Fruit fly (Drosophila melanogaster) whole organism: Measurements from ENCODE around the gene CG6763.

Source experiments
- CG8478 ChIP-seq: fragments of >200 bp; optimal IDR thresholded peaks from 2 replicates; lab custom pipeline; 2018; ENCODE audit warnings: inconsistent platforms
- Dll ChIP-seq: fragments of >200 bp; optimal IDR thresholded peaks from 2 replicates; lab custom pipeline; 2017
- pan ChIP-seq: fragments of >200 bp; optimal IDR thresholded peaks from 2 replicates; lab custom pipeline; 2017
- psq ChIP-seq: fragments of >200 bp; optimal IDR thresholded peaks from 2 replicates; lab custom pipeline; 2017
- usp ChIP-seq: fragments of >200 bp; optimal IDR thresholded peaks from 2 replicates; lab custom pipeline; 2017; ENCODE audit warnings: missing biosample characterization, missing genetic modification characterization, mixed read lengths

DNA sequence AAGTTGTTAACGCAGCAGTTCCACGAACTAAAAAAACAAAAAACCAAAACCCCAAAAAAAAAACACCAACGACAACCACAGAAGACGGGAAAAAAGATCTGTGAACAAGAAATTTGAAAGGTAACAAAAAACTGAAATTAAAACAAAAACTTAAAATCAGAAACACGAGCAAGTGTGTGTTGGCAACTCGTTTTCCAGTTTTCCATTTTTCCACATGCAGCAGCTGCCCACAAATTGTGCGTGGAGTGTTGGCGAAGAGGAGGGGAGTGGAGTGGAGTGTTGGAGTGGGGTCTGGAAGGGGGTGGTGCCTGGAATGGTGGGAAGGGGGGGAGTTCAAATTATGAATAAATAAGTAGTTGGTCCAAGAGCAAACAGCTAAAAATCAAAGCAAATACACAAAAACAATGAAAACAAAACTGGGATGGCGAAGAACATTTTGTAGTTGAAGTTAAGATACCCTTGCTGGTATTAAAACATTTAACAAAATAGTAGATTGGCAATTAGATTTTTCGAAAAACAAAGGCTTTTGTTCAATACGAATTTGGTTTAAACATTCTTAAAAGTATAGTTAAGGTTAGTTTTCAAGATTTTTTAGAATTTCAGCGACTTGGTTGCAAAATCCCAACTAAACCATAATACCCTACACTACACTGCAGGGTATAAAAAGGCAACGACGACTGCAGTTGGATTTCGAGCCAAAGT lies 49.7 kb downstream of the CG6763 start:
- TF ChIP-seq usp (GFP tag; lab: Kevin White, UChicago) (no peak), pan (peak; percentile 23), psq (lab: Kevin White, UChicago) (no peak), CG8478 (lab: Kevin White, UChicago) (no peak), Dll (lab: Kevin White, UChicago) (no peak)
